Worm (Caenorhabditis elegans) whole organism, mixed stage, embryonic: ENCODE data around the gene F56H9.8.

Source experiments
- ces-1 ChIP-seq: fragments of 150-350 bp; optimal IDR thresholded peaks from 2 replicates; lab custom pipeline; 2014; ENCODE audit warnings: missing biosample characterization, missing genetic modification reagents, missing genetic modification characterization
- elt-3 ChIP-seq: fragments of 150-350 bp; optimal IDR thresholded peaks from 2 replicates; lab custom pipeline; 2014; ENCODE audit warnings: missing biosample characterization, missing genetic modification characterization
- unc-62 ChIP-seq: fragments of 150-350 bp; optimal IDR thresholded peaks from 2 replicates; lab custom pipeline; 2014; ENCODE audit warnings: missing biosample characterization, missing genetic modification reagents, missing genetic modification characterization

ce11 chrV:12601835-12602234 is 42.8 kb upstream of the F56H9.8 start:
- no peak for TF ChIP-seq unc-62 (GFP tag; lab: Kevin White, UChicago)
- TF ChIP-seq elt-3, result no peak
- no peak for TF ChIP-seq ces-1 (GFP tag; lab: Kevin White, UChicago)
